Worm (Caenorhabditis elegans): ENCODE results near the gene irld-2.

ce11 chrX:13368283-13368682 lies 26.6 kb downstream of the irld-2 start:
- TF ChIP-seq ztf-11 (tag; optimal IDR thresholded peaks at IDR 0.05): no peak
- TF ChIP-seq unc-62 (GFP tag; optimal IDR thresholded peaks at IDR 0.05): no peak
- TF ChIP-seq lin-13 (tag; optimal IDR thresholded peaks at IDR 0.05): no peak
- TF ChIP-seq mab-5 (tag; optimal IDR thresholded peaks at IDR 0.05): no peak
- no peak for TF ChIP-seq lsy-2 (tag; optimal IDR thresholded peaks at IDR 0.05)
- TF ChIP-seq ham-2 (GFP tag; optimal IDR thresholded peaks at IDR 0.05): no peak
